Fruit fly (Drosophila melanogaster) whole organism, embryonic: ENCODE data around the gene CG10512.
A peak's percentile ranks its signal among the peaks of the same experiment; 100 is the strongest.

Experiments used
- Antp ChIP-seq: fragments of 200-800 bp; sonication (Bioruptor generic); optimal IDR thresholded peaks from 3 replicates; lab custom pipeline; 2016; ENCODE audit warnings: missing biosample characterization, missing genetic modification characterization
- B-H2 ChIP-seq: fragments of 200-800 bp; sonication (Bioruptor generic); optimal IDR thresholded peaks from 2 replicates; lab custom pipeline; 2018; ENCODE audit warnings: missing biosample characterization, mild to moderate bottlenecking, missing genetic modification characterization
- C15 ChIP-seq: fragments of 200-800 bp; sonication (Bioruptor generic); IDR thresholded peaks from 3 replicates; pipeline ENCODE4 v1.3.6; 2022; ENCODE audit warnings: missing biosample characterization, missing genetic modification characterization
- CG12155 ChIP-seq: fragments of 200-800 bp; sonication (Bioruptor generic); optimal IDR thresholded peaks from 3 replicates; lab custom pipeline; 2016; ENCODE audit warnings: missing biosample characterization, missing genetic modification characterization
- CG12299 ChIP-seq: fragments of 200-800 bp; sonication (Bioruptor generic); optimal IDR thresholded peaks from 2 replicates; lab custom pipeline; 2018; ENCODE audit warnings: missing biosample characterization, mild to moderate bottlenecking, missing genetic modification characterization
- CG1529 ChIP-seq: fragments of 200-800 bp; sonication (Bioruptor generic); optimal IDR thresholded peaks from 3 replicates; lab custom pipeline; 2018; ENCODE audit warnings: missing biosample characterization, missing genetic modification characterization
- CG16815 ChIP-seq: fragments of 200-800 bp; sonication (Bioruptor generic); optimal IDR thresholded peaks from 3 replicates; lab custom pipeline; 2017; ENCODE audit warnings: missing biosample characterization, mild to moderate bottlenecking, missing genetic modification characterization
- CG17186 ChIP-seq: fragments of 200-800 bp; sonication (Bioruptor generic); optimal IDR thresholded peaks from 3 replicates; lab custom pipeline; 2017; ENCODE audit warnings: missing biosample characterization, missing genetic modification reagents, missing genetic modification characterization
- CG17328 ChIP-seq: fragments of 200-800 bp; sonication (Bioruptor generic); IDR thresholded peaks from 2 replicates; pipeline ENCODE4 v1.3.6; 2022; ENCODE audit warnings: missing biosample characterization, missing genetic modification characterization
- CG17359 ChIP-seq: fragments of 200-800 bp; sonication (Bioruptor generic); optimal IDR thresholded peaks from 3 replicates; lab custom pipeline; 2018; ENCODE audit warnings: missing biosample characterization, mild to moderate bottlenecking, missing genetic modification characterization, moderate library complexity
- CG18619 ChIP-seq: fragments of 200-800 bp; sonication (Bioruptor generic); optimal IDR thresholded peaks from 3 replicates; lab custom pipeline; 2017; ENCODE audit warnings: missing biosample characterization, mild to moderate bottlenecking, missing genetic modification characterization
- CG2875 ChIP-seq: fragments of 200-800 bp; sonication (Bioruptor generic); optimal IDR thresholded peaks from 2 replicates; lab custom pipeline; 2017; ENCODE audit warnings: missing biosample characterization, mild to moderate bottlenecking, missing genetic modification characterization, missing genetic modification reagents
- CG31388 ChIP-seq: fragments of 200-800 bp; sonication (Bioruptor generic); optimal IDR thresholded peaks from 2 replicates; lab custom pipeline; 2016; ENCODE audit warnings: missing biosample characterization, missing genetic modification characterization
- CG31441 ChIP-seq: fragments of 200-800 bp; sonication (Bioruptor generic); IDR thresholded peaks from 2 replicates; pipeline ENCODE4 v1.3.6; 2022; ENCODE audit warnings: missing biosample characterization, missing genetic modification characterization
- CG42726 ChIP-seq: fragments of 200-800 bp; sonication (Bioruptor generic); IDR thresholded peaks from 2 replicates; pipeline ENCODE4 v1.3.6; 2022; ENCODE audit warnings: missing biosample characterization, missing genetic modification characterization; ENCODE audit not compliant: partially characterized antibody
- CG6254 ChIP-seq: fragments of 200-800 bp; sonication (Bioruptor generic); optimal IDR thresholded peaks from 3 replicates; lab custom pipeline; 2017; ENCODE audit warnings: mild to moderate bottlenecking, missing biosample characterization, missing genetic modification reagents, missing genetic modification characterization
- CG6765 ChIP-seq: fragments of 200-800 bp; sonication (Bioruptor generic); optimal IDR thresholded peaks from 3 replicates; lab custom pipeline; 2017; ENCODE audit warnings: missing biosample characterization, mild to moderate bottlenecking, missing genetic modification characterization
- CG9727 ChIP-seq: fragments of 200-800 bp; sonication (Bioruptor generic); optimal IDR thresholded peaks from 3 replicates; lab custom pipeline; 2017; ENCODE audit warnings: missing biosample characterization, mild to moderate bottlenecking, missing genetic modification characterization
- CG9797 ChIP-seq: fragments of 200-800 bp; sonication (Bioruptor generic); optimal IDR thresholded peaks from 3 replicates; lab custom pipeline; 2018; ENCODE audit warnings: missing biosample characterization, mild to moderate bottlenecking, missing genetic modification characterization
- Camta ChIP-seq: fragments of 200-800 bp; sonication (Bioruptor generic); optimal IDR thresholded peaks from 2 replicates; lab custom pipeline; 2016; ENCODE audit warnings: missing biosample characterization, missing genetic modification characterization
- Dad ChIP-seq: fragments of 200-800 bp; sonication (Bioruptor generic); optimal IDR thresholded peaks from 3 replicates; lab custom pipeline; 2016; ENCODE audit warnings: missing biosample characterization, missing genetic modification characterization
- Fer3 ChIP-seq: fragments of 200-800 bp; sonication (Bioruptor generic); optimal IDR thresholded peaks from 2 replicates; lab custom pipeline; 2018; ENCODE audit warnings: missing biosample characterization, mild to moderate bottlenecking, missing genetic modification characterization, moderate library complexity
- Hey ChIP-seq: fragments of 200-800 bp; sonication (Bioruptor generic); optimal IDR thresholded peaks from 3 replicates; lab custom pipeline; 2018; ENCODE audit warnings: missing biosample characterization, mild to moderate bottlenecking, missing genetic modification characterization
- Hr78 ChIP-seq, 2 experiments: fragments of 200-800 bp in 1 of 2; fragments of >200 bp in 1 of 2; sonication (Bioruptor generic) in 1 of 2; optimal IDR thresholded peaks; 2 replicates each; lab custom pipeline; 2017 to 2019; ENCODE audit warnings: missing biosample characterization in 2 of 2, missing genetic modification characterization in 2 of 2, mild to moderate bottlenecking in 1 of 2, moderate library complexity in 1 of 2
- Hsf ChIP-seq: fragments of 200-800 bp; sonication (Bioruptor generic); optimal IDR thresholded peaks from 3 replicates; lab custom pipeline; 2016; ENCODE audit warnings: missing biosample characterization, missing genetic modification characterization
- Kr ChIP-seq: fragments of 200-800 bp; sonication (Bioruptor generic); optimal IDR thresholded peaks from 2 replicates; lab custom pipeline; 2017; ENCODE audit warnings: missing biosample characterization, mild to moderate bottlenecking, missing genetic modification characterization
- MTF-1 ChIP-seq: fragments of 200-800 bp; sonication (Bioruptor generic); optimal IDR thresholded peaks from 2 replicates; lab custom pipeline; 2018; ENCODE audit warnings: missing biosample characterization, mild to moderate bottlenecking, missing genetic modification characterization, borderline replicate concordance
- Opbp ChIP-seq: fragments of 200-800 bp; sonication (Bioruptor generic); IDR thresholded peaks from 3 replicates; pipeline ENCODE4 v1.3.6; 2022; ENCODE audit warnings: missing biosample characterization, missing genetic modification characterization; ENCODE audit not compliant: partially characterized antibody
- Optix ChIP-seq: fragments of 200-800 bp; sonication (Bioruptor generic); IDR thresholded peaks from 3 replicates; pipeline ENCODE4 v1.3.6; 2022; ENCODE audit warnings: missing biosample characterization, missing genetic modification characterization
- Pdp1 ChIP-seq, 2 experiments: fragments of 200-800 bp; sonication (Bioruptor generic); optimal IDR thresholded peaks; 3 replicates each; lab custom pipeline; 2016; ENCODE audit warnings: missing biosample characterization in 2 of 2, missing genetic modification characterization in 2 of 2, mild to moderate bottlenecking in 1 of 2, moderate library complexity in 1 of 2
- Spps ChIP-seq: fragments of 200-800 bp; sonication (Bioruptor generic); optimal IDR thresholded peaks from 2 replicates; lab custom pipeline; 2018; ENCODE audit warnings: missing biosample characterization, mild to moderate bottlenecking, missing genetic modification characterization
- Sry-β ChIP-seq: fragments of 200-800 bp; sonication (Bioruptor generic); optimal IDR thresholded peaks from 2 replicates; lab custom pipeline; 2018; ENCODE audit warnings: missing biosample characterization, mild to moderate bottlenecking, missing genetic modification characterization, moderate library complexity
- Ssrp ChIP-seq: fragments of 200-800 bp; sonication (Bioruptor generic); optimal IDR thresholded peaks from 2 replicates; lab custom pipeline; 2018; ENCODE audit warnings: missing biosample characterization, mild to moderate bottlenecking, missing genetic modification characterization, moderate library complexity
- ash1 ChIP-seq: fragments of 200-800 bp; sonication (Bioruptor generic); optimal IDR thresholded peaks from 2 replicates; lab custom pipeline; 2018; ENCODE audit warnings: missing biosample characterization, mild to moderate bottlenecking, missing genetic modification characterization
- az2 ChIP-seq: fragments of 200-800 bp; sonication (Bioruptor generic); optimal IDR thresholded peaks from 3 replicates; lab custom pipeline; 2016; ENCODE audit warnings: missing biosample characterization, missing genetic modification characterization
- chn ChIP-seq: fragments of 200-800 bp; sonication (Bioruptor generic); optimal IDR thresholded peaks from 2 replicates; lab custom pipeline; 2016; ENCODE audit warnings: missing biosample characterization, missing genetic modification characterization
- cwo ChIP-seq: fragments of 200-800 bp; sonication (Bioruptor generic); optimal IDR thresholded peaks from 3 replicates; lab custom pipeline; 2017; ENCODE audit warnings: missing biosample characterization, missing genetic modification characterization, mild to moderate bottlenecking, moderate library complexity, missing genetic modification reagents
- dmrt99B ChIP-seq: fragments of 200-800 bp; sonication (Bioruptor generic); optimal IDR thresholded peaks from 2 replicates; lab custom pipeline; 2018; ENCODE audit warnings: missing biosample characterization, mild to moderate bottlenecking, missing genetic modification characterization, moderate library complexity
- fd102C ChIP-seq: fragments of 200-800 bp; sonication (Bioruptor generic); optimal IDR thresholded peaks from 2 replicates; lab custom pipeline; 2018; ENCODE audit warnings: missing biosample characterization, mild to moderate bottlenecking, missing genetic modification characterization, moderate library complexity
- fd64A ChIP-seq: fragments of 200-800 bp; sonication (Bioruptor generic); optimal IDR thresholded peaks from 3 replicates; lab custom pipeline; 2018; ENCODE audit warnings: missing biosample characterization, mild to moderate bottlenecking, missing genetic modification characterization
- grau ChIP-seq: fragments of 200-800 bp; optimal IDR thresholded peaks from 3 replicates; lab custom pipeline; 2019; ENCODE audit warnings: missing biosample characterization, mild to moderate bottlenecking, missing genetic modification characterization, moderate library complexity
- lab ChIP-seq: fragments of 200-800 bp; sonication (Bioruptor generic); optimal IDR thresholded peaks from 3 replicates; lab custom pipeline; 2017; ENCODE audit warnings: missing biosample characterization, missing genetic modification characterization, mild to moderate bottlenecking, moderate library complexity, missing genetic modification reagents
- phol ChIP-seq: fragments of 200-800 bp; sonication (Bioruptor generic); optimal IDR thresholded peaks from 3 replicates; lab custom pipeline; 2018; ENCODE audit warnings: missing biosample characterization, mild to moderate bottlenecking, missing genetic modification characterization, moderate library complexity
- run ChIP-seq: fragments of 200-800 bp; sonication (Bioruptor generic); optimal IDR thresholded peaks from 3 replicates; lab custom pipeline; 2018; ENCODE audit warnings: missing biosample characterization, mild to moderate bottlenecking, missing genetic modification characterization
- scrt ChIP-seq: fragments of 200-800 bp; sonication (Bioruptor generic); optimal IDR thresholded peaks from 2 replicates; lab custom pipeline; 2018; ENCODE audit warnings: missing biosample characterization, mild to moderate bottlenecking, missing genetic modification characterization, moderate library complexity
- sens-2 ChIP-seq: fragments of 200-800 bp; sonication (Bioruptor generic); IDR thresholded peaks from 2 replicates; pipeline ENCODE4 v1.3.6; 2022; ENCODE audit warnings: missing biosample characterization, missing genetic modification characterization
- tgo ChIP-seq: fragments of 200-800 bp; sonication (Bioruptor generic); IDR thresholded peaks from 3 replicates; pipeline ENCODE4 v1.3.6; 2022; ENCODE audit warnings: missing biosample characterization, missing genetic modification characterization
- vnd ChIP-seq: fragments of 200-800 bp; sonication (Bioruptor generic); IDR thresholded peaks from 3 replicates; pipeline ENCODE4 v1.3.6; 2022; ENCODE audit warnings: missing biosample characterization, missing genetic modification characterization; ENCODE audit not compliant: partially characterized antibody
- zen2 ChIP-seq: fragments of 200-800 bp; sonication (Bioruptor generic); IDR thresholded peaks from 3 replicates; pipeline ENCODE4 v1.3.6; 2022; ENCODE audit warnings: missing biosample characterization, missing genetic modification characterization; ENCODE audit not compliant: partially characterized antibody

CG10512 gene

DNA sequence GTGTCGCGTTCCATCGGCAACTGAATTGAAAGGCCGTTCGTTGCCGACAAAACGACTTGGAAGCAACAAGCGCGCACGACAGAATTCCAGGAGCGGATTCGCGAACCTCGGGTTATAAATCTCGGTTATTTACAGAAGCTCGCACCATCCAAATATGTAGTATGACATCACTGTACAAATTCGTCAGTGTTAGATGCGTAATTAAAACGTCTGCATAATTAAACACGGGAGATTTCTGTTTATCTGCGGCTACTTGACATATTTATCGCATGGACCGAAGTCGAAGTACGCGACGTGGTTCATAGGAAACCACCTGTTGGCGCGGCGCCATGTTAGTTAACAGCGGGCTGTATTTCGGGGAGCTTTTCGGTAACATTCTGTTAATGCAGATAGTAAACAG, 30.8 kb upstream of the CG10512 start, which contains the start of gene Ac78C (continued):
- TF ChIP-seq CG17328 (GFP tag; lab: Robert Waterston, UW), result peak; percentile 72
- TF ChIP-seq Antp (GFP tag; lab: Kevin White, UChicago), result peak; percentile 95
- no peak for TF ChIP-seq Hr78 (GFP tag; optimal IDR thresholded peaks at IDR 0.05; lab: Kevin White, UChicago)
- peak; percentile 69 for TF ChIP-seq chn (GFP tag; lab: Kevin White, UChicago)
- peak; percentile 82 for TF ChIP-seq Hey
- peak; percentile 83 for TF ChIP-seq MTF-1 (GFP tag; lab: Kevin White, UChicago)
- peak; percentile 45; the same call in 1 of the 2 replicates for TF ChIP-seq sens-2
- peak; percentile 96 for TF ChIP-seq B-H2 (GFP tag; lab: Kevin White, UChicago)
- peak; percentile 88 for TF ChIP-seq CG17359 (tag; lab: Kevin White, UChicago)
- TF ChIP-seq Spps (tag; lab: Kevin White, UChicago), result no peak
- TF ChIP-seq vnd (GFP tag; lab: Robert Waterston, UW), result peak; percentile 31; the same call in 1 of the 3 replicates
- TF ChIP-seq Camta (GFP tag; lab: Kevin White, UChicago), result peak; percentile 78
- no peak for TF ChIP-seq zen2 (GFP tag; lab: Robert Waterston, UW)
- TF ChIP-seq scrt (GFP tag; lab: Kevin White, UChicago), result peak; percentile 100
- TF ChIP-seq Pdp1 (GFP tag; optimal IDR thresholded peaks at IDR 0.05; lab: Kevin White, UChicago), result peak; percentile 87
- TF ChIP-seq Optix (GFP tag; lab: Robert Waterston, UW), result peak; percentile 77
- TF ChIP-seq dmrt99B (tag; lab: Kevin White, UChicago), result peak; percentile 84
- TF ChIP-seq az2 (GFP tag; lab: Kevin White, UChicago), result peak; percentile 66
- peak; percentile 91 for TF ChIP-seq Dad (GFP tag; lab: Kevin White, UChicago)
- peak; percentile 46 for TF ChIP-seq CG1529 (GFP tag; lab: Kevin White, UChicago)
- TF ChIP-seq CG18619 (GFP tag; lab: Kevin White, UChicago), result peak; percentile 77
- TF ChIP-seq fd64A, result peak; percentile 74
- TF ChIP-seq CG9727 (GFP tag; lab: Kevin White, UChicago), result peak; percentile 14
- peak; percentile 87 for TF ChIP-seq CG12299
- TF ChIP-seq CG12155 (GFP tag; lab: Kevin White, UChicago), result peak; percentile 64
- TF ChIP-seq Ssrp (tag; lab: Kevin White, UChicago), result no peak
- TF ChIP-seq CG42726 (GFP tag; lab: Robert Waterston, UW), result 0 out of 2 replicates have a peak, but pooled peaks have one; percentile 29
- no peak; the same call in 1 of the 2 replicates for TF ChIP-seq CG31441 (GFP tag; lab: Robert Waterston, UW)
- peak; percentile 59; the same call in 2 of the 3 replicates for TF ChIP-seq Opbp (GFP tag; lab: Robert Waterston, UW)
- TF ChIP-seq phol (tag; lab: Kevin White, UChicago), result peak; percentile 66
- TF ChIP-seq CG6765 (GFP tag; lab: Kevin White, UChicago), result peak; percentile 84
- TF ChIP-seq run (tag; lab: Kevin White, UChicago), result peak; percentile 72
- TF ChIP-seq CG9797, result no peak
- peak; percentile 42 for TF ChIP-seq CG6254
- peak; percentile 58 for TF ChIP-seq CG16815
- peak; percentile 83 for TF ChIP-seq grau (tag; lab: Kevin White, UChicago)
- TF ChIP-seq tgo (GFP tag; lab: Robert Waterston, UW), result peak; percentile 84
- TF ChIP-seq lab (GFP tag; lab: Kevin White, UChicago), result peak; percentile 96
- peak; percentile 74; the same call in 2 of the 3 replicates for TF ChIP-seq C15 (GFP tag; lab: Robert Waterston, UW)
- TF ChIP-seq Sry-β, result no peak
- peak; percentile 87 for TF ChIP-seq ash1
- no peak for TF ChIP-seq Kr (GFP tag; lab: Kevin White, UChicago)
- TF ChIP-seq cwo, result peak; percentile 80
- TF ChIP-seq Hsf, result peak; percentile 77
- TF ChIP-seq CG2875 (GFP tag; lab: Kevin White, UChicago), result peak; percentile 56
- peak; percentile 52 for TF ChIP-seq CG17186 (GFP tag; lab: Kevin White, UChicago)
- no peak for TF ChIP-seq fd102C (GFP tag; lab: Kevin White, UChicago)
- TF ChIP-seq Fer3, result peak; percentile 92
- peak; percentile 45 for TF ChIP-seq CG31388 (GFP tag; lab: Kevin White, UChicago)
